Worm (Caenorhabditis elegans): ENCODE measurements around the gene sto-1.
A peak's percentile ranks its signal among the peaks of the same experiment; 100 is the strongest.

Gene sto-1

DNA sequence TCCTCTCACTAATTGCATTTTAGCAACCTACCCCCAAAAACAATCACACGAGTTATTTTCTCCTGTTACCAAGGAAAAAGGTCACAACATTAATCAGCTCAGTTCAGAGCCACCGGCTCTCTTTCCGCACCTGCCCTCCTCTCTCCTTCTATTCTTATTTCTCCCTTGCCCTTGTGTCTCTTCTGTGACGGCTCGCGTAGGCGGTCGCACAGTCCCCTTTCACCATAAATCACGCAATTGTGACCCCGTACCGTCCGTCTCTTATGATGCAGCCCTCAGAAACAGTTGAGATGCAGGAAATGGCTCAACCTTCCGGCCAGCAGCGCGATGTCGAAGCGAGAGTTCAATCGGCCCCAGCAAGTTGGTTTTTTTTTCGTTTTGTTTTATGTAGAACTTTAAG, at the start of gene sto-1:
sto-1 (plus strand) TSS at position 200 of the 400 bp plus-strand sequence.
- no peak for TF ChIP-seq pes-1 (GFP tag; IDR thresholded peaks at IDR 0.05)
- TF ChIP-seq hmg-4 (GFP tag; optimal IDR thresholded peaks at IDR 0.05) = peak; percentile 74
- peak; percentile 73 for TF ChIP-seq aly-1 (tag; optimal IDR thresholded peaks at IDR 0.05)
- TF ChIP-seq tbx-11 (GFP tag; IDR thresholded peaks at IDR 0.05) = no peak
- no peak for TF ChIP-seq ama-1 (optimal IDR thresholded peaks at IDR 0.05)
- TF ChIP-seq ets-7 (tag; optimal IDR thresholded peaks at IDR 0.05) = peak; percentile 41
- TF ChIP-seq flt-1 (GFP tag; IDR thresholded peaks at IDR 0.05) = no peak

DNA sequence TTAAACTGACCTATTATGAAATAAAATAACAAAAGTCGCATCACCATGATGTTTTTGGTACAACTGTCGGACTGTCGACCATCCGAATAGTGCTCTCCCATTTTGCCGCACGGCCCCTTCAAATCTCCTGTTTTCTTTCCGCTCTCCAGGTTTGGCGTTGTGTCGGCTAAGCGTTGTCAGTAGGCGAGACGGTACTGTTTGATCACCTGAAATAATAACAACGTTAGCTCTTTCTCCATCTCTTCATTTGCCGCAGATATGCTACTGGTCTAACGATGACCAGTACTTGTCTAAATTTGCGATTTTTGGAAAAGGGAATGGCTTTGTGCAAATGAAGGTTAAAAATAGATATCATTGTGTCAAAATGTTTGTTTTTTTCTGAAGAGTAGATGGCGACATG, 43.1 kb upstream of the sto-1 start, which contains the start of gene chts-1:
chts-1 (minus strand) TSS at position 101 of the 400 bp plus-strand sequence.
- TF ChIP-seq hmg-4 (GFP tag; optimal IDR thresholded peaks at IDR 0.05) = no peak
- TF ChIP-seq F13C5.2 (tag; optimal IDR thresholded peaks at IDR 0.05) = no peak
- TF ChIP-seq hnd-1 (tag; optimal IDR thresholded peaks at IDR 0.05) = no peak
- TF ChIP-seq scrt-1 (GFP tag; IDR thresholded peaks at IDR 0.05) = no peak
- no peak for TF ChIP-seq ets-7 (tag; optimal IDR thresholded peaks at IDR 0.05)
- TF ChIP-seq ceh-36 (tag; optimal IDR thresholded peaks at IDR 0.05) = no peak

ce11 chrX:7522595-7522994, 40.0 kb upstream of the sto-1 start:
- 0 out of 2 replicates have a peak, but pooled peaks have one; percentile 40 for TF ChIP-seq scrt-1 (GFP tag; IDR thresholded peaks at IDR 0.05)
- no peak for TF ChIP-seq tbx-11 (GFP tag; IDR thresholded peaks at IDR 0.05)

DNA sequence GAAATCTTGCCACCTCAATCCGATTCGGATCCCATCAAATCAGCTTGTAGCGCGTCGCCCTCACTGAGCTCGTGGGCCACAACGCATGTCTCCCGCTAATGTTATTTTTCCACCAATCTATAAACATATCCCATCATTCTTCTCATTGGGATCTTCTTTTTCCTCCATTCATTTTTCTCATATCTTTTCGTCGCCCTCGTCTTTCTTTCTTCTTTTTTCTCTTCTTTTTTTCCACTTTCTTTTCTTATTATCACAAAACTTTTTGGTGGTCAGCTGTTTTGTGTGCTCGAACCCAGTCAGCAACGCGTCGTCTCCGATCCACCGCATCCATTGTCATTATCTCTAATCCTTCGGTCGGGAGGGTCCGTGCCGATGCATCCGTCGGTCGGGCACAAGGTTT, 38.8 kb upstream of the sto-1 start:
- TF ChIP-seq scrt-1 (GFP tag; IDR thresholded peaks at IDR 0.05) (no peak), B0310.2 (tag; optimal IDR thresholded peaks at IDR 0.05) (no peak)

- no peak for TF ChIP-seq hmbx-1 (tag; optimal IDR thresholded peaks at IDR 0.05)
- TF ChIP-seq hnd-1 (tag; optimal IDR thresholded peaks at IDR 0.05) = no peak
- TF ChIP-seq hmg-4 (GFP tag; optimal IDR thresholded peaks at IDR 0.05) = no peak
- no peak for TF ChIP-seq sea-1 (GFP tag; conservative IDR thresholded peaks at IDR 0.05)
- TF ChIP-seq aly-1 (tag; optimal IDR thresholded peaks at IDR 0.05) = no peak
- no peak for TF ChIP-seq tbx-11 (GFP tag; IDR thresholded peaks at IDR 0.05)
- no peak for TF ChIP-seq flt-1 (GFP tag; IDR thresholded peaks at IDR 0.05)
- no peak for TF ChIP-seq tra-4 (tag; optimal IDR thresholded peaks at IDR 0.05)
- TF ChIP-seq ceh-13 (GFP tag; optimal IDR thresholded peaks at IDR 0.05) = no peak
- no peak for TF ChIP-seq ets-7 (tag; optimal IDR thresholded peaks at IDR 0.05)
- TF ChIP-seq B0310.2 (tag; optimal IDR thresholded peaks at IDR 0.05) = no peak
- TF ChIP-seq F13C5.2 (tag; optimal IDR thresholded peaks at IDR 0.05) = no peak
- TF ChIP-seq ceh-36 (tag; optimal IDR thresholded peaks at IDR 0.05) = no peak
Measured at ce11 chrX:7525271-7525670, 37.4 kb upstream of the sto-1 start, which contains the start of gene F46C8.3. F46C8.3 (plus strand) TSS chrX:7525571.

ce11 chrX:7532632-7533031, 30.0 kb upstream of the sto-1 start, which contains the start of gene ceh-14:
ceh-14 (minus strand) TSS chrX:7532732.
- no peak for TF ChIP-seq tbx-37 (GFP tag; conservative IDR thresholded peaks at IDR 0.05)
- TF ChIP-seq ama-1 (optimal IDR thresholded peaks at IDR 0.05) = no peak
- TF ChIP-seq scrt-1 (GFP tag; IDR thresholded peaks at IDR 0.05) = no peak
- no peak for TF ChIP-seq F13C5.2 (tag; optimal IDR thresholded peaks at IDR 0.05)
- no peak for TF ChIP-seq ceh-13 (GFP tag; optimal IDR thresholded peaks at IDR 0.05)
- no peak for TF ChIP-seq hmg-4 (GFP tag; optimal IDR thresholded peaks at IDR 0.05)

- TF ChIP-seq tra-4 (tag; optimal IDR thresholded peaks at IDR 0.05) = no peak
- TF ChIP-seq hmg-4 (GFP tag; optimal IDR thresholded peaks at IDR 0.05) = no peak
- TF ChIP-seq F13C5.2 (tag; optimal IDR thresholded peaks at IDR 0.05) = no peak
- TF ChIP-seq B0310.2 (tag; optimal IDR thresholded peaks at IDR 0.05) = no peak
- no peak for TF ChIP-seq ets-7 (tag; optimal IDR thresholded peaks at IDR 0.05)
- no peak for TF ChIP-seq ceh-13 (GFP tag; optimal IDR thresholded peaks at IDR 0.05)
- TF ChIP-seq flt-1 (GFP tag; IDR thresholded peaks at IDR 0.05) = no peak
- no peak for TF ChIP-seq ceh-36 (tag; optimal IDR thresholded peaks at IDR 0.05)
- TF ChIP-seq scrt-1 (GFP tag; IDR thresholded peaks at IDR 0.05) = no peak
- TF ChIP-seq sea-1 (GFP tag; conservative IDR thresholded peaks at IDR 0.05) = no peak
- no peak for TF ChIP-seq pes-1 (GFP tag; IDR thresholded peaks at IDR 0.05)
- no peak for TF ChIP-seq hmbx-1 (tag; optimal IDR thresholded peaks at IDR 0.05)
- TF ChIP-seq hnd-1 (tag; optimal IDR thresholded peaks at IDR 0.05) = no peak
- no peak for TF ChIP-seq tbx-37 (GFP tag; conservative IDR thresholded peaks at IDR 0.05)
- TF ChIP-seq tbx-11 (GFP tag; IDR thresholded peaks at IDR 0.05) = no peak
- no peak for TF ChIP-seq ama-1 (optimal IDR thresholded peaks at IDR 0.05)
- TF ChIP-seq aly-1 (tag; optimal IDR thresholded peaks at IDR 0.05) = no peak
Measured at ce11 chrX:7534454-7534853, 28.2 kb upstream of the sto-1 start.

DNA sequence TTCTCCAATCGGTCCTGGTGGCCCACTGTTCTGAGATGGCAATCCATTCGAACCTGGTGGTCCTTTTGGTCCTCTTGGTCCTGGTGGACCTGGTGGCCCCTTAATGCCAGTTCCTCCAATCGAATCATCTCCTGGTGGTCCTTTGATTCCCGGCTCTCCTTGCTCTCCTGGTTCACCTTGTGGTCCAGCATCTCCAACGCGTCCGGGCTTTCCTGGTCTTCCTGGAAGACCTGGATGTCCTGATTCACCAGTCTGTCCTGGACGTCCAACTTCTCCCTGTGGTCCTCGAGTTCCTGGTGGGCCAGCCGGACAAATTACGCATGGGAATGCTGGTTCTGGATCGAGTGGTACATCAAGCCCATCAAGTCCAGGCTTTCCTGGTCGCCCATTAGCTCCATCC, 25.8 kb upstream of the sto-1 start:
- TF ChIP-seq flt-1 (GFP tag; IDR thresholded peaks at IDR 0.05) = no peak

ce11 chrX:7537742-7538268, 24.8 kb upstream of the sto-1 start, which contains the start of gene dpy-7:
dpy-7 (minus strand) TSS chrX:7537792.
- TF ChIP-seq ama-1 (optimal IDR thresholded peaks at IDR 0.05) = no peak

Data from whole organism, early embryonic.